Worm (Caenorhabditis elegans): ENCODE measurements around the gene C29E4.9.

C29E4.9 gene

DNA sequence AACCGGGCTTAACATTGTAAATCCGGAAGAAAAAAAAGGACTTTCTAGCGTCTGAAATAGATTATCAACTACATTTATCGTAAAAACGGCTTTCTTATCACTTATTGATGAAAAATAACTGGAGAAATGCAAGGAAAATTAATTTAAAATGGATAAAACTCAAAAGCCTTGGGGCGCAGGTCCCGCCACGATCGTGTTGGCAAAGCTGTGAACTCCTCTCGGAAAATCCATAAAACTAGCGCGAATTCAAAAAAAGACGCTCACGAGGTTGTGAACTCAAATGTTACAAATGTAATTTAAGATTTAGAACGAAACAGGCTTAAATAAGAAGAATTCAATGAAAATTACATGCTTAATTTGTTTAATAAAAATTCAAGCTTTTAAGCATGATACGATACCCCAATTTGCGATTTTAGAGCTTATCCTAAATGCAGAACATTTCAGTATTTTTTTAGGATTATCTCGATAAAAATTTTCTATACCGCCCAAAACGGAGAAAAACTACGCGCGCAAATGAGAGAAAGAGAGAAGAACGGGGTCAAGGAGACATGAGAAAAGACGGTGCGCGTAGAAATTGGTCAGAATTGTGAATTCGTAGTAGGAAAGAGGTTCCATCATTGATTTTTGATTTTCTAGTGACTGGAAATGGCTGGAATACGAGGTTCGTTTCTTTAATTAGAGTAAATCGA is 4.6 kb downstream of the C29E4.9 start, which contains the start of gene C29E4.15 (continued):
- peak in 1 of 3 experiments; percentile 43 for TF ChIP-seq ceh-82 (tag; optimal IDR thresholded peaks at IDR 0.05)
- TF ChIP-seq skn-1 (tag; optimal IDR thresholded peaks at IDR 0.05), result peak; percentile 34
- no peak for TF ChIP-seq alr-1 (tag; optimal IDR thresholded peaks at IDR 0.05; ENCODE audit: borderline replicate concordance)
- TF ChIP-seq ztf-4 (tag; optimal IDR thresholded peaks at IDR 0.05), result no peak
- TF ChIP-seq ceh-63 (GFP tag; optimal IDR thresholded peaks at IDR 0.05), result no peak
- no peak for TF ChIP-seq vab-15 (tag; optimal IDR thresholded peaks at IDR 0.05)

DNA sequence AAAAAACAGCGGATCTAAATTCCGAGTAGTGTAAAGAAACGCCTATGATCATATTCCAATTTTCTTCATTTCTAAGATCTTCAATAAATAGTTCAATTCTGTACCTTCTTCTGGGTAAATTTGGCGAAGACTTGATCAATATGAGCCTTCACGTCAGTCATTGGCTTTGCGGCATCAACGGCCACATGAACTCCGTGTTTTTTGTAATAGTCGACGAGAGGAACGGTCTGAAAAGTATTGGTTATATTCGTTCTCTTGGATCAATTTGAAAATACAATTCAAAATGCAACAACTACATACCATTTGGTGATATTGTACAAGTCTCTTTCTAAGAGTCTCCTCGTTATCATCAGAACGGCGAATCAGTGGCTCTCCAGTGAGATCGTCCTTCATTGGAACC is 6.4 kb downstream of the C29E4.9 start:
- TF ChIP-seq xbp-1 (tag; optimal IDR thresholded peaks at IDR 0.05) (no peak), efl-1 (optimal IDR thresholded peaks at IDR 0.05) (no peak), efl-1 (GFP tag; optimal IDR thresholded peaks at IDR 0.05 in 1 of 2) (peak in 1 of 2 experiments; percentile 58), Y116A8C.19 (tag; optimal IDR thresholded peaks at IDR 0.05; ENCODE audit: borderline replicate concordance) (no peak)

DNA sequence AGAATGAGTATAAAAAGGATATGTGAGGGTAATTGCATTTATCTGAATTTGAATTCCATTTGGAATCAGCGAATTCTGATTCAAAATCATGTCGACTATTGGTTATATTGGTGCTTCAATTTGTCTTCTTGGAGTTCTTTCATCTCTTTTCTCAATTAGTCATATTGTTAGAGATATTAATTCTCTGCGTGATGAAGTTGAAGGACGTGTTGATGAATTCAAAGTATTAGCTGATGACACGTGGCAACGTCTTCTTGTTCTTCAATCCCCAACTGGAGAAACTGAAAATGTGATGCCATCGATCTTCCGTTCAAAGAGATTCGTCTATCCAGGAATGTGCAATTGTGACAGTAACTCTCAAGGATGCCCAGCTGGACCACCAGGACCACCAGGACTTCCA is 8.1 kb downstream of the C29E4.9 start, which contains the start of gene col-90:
TSS of gene col-90 (plus strand) at position 37 of the 400 bp plus-strand sequence.
- TF ChIP-seq ama-1 (optimal IDR thresholded peaks at IDR 0.05) (peak; percentile 70), irx-1 (tag; optimal IDR thresholded peaks at IDR 0.05) (no peak), blmp-1 (tag; optimal IDR thresholded peaks at IDR 0.05) (peak; percentile 6), efl-1 (optimal IDR thresholded peaks at IDR 0.05) (no peak), efl-1 (GFP tag; optimal IDR thresholded peaks at IDR 0.05 in 1 of 2) (no peak)

DNA sequence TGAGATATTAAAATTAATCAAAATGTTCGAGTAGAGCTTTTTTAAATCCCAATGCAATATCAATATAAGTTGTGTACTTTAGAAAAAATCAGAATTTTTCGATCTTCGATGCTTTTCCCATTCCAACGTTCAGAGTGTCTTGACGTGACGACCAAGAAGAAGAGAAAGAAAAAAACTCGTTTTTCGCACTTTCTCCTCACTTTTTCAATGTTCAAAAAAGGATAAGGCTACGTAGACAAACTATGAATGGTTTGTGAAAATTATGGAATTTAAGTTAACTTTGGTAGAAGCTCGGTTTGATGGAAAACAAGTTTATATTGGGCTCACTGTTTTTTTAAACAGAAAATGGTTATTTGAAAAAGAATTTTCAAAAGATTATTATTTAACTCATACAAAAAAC is 9.2 kb downstream of the C29E4.9 start:
- TF ChIP-seq xbp-1 (tag; optimal IDR thresholded peaks at IDR 0.05), result no peak
- no peak for TF ChIP-seq fkh-10 (GFP tag; optimal IDR thresholded peaks at IDR 0.05)
- TF ChIP-seq efl-1 (optimal IDR thresholded peaks at IDR 0.05), result no peak
- peak in 1 of 2 experiments; percentile 56 for TF ChIP-seq efl-1 (GFP tag; optimal IDR thresholded peaks at IDR 0.05 in 1 of 2)
- peak; percentile 54 for TF ChIP-seq blmp-1 (tag; optimal IDR thresholded peaks at IDR 0.05)

DNA sequence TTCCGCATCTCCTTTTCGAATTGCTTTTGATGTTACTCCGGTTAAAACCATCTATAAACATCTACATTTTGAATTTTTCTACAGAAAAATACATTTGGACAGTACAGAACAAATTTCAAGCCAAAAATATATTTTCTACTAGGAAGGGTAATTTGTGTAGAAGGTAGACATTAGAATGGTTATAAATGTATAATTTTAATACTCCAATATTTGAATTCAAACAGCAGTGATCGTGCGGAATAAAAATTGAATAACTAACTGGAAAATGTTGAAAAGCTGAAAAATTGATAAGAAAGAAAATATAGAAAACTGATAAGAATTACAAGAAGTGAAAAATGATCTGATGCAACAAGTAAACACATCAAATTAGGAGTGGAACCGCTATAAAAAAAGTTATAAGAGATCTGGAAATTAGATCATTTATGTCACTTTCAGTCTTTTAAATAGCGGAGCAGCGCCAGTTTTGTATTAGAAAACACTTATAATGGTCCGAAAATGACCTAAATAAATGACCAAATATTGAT is 9.8 kb downstream of the C29E4.9 start, which contains the start of gene gsto-1:
TSS of gene gsto-1 (minus strand) at position 51 of the 524 bp plus-strand sequence.
- TF ChIP-seq C34B4.2 (tag; optimal IDR thresholded peaks at IDR 0.05) (no peak), nhr-12 (tag; optimal IDR thresholded peaks at IDR 0.05) (no peak), tbx-2 (tag; optimal IDR thresholded peaks at IDR 0.05) (no peak), aha-1 (tag; optimal IDR thresholded peaks at IDR 0.05) (no peak), ceh-8 (GFP tag; optimal IDR thresholded peaks at IDR 0.05) (no peak)

DNA sequence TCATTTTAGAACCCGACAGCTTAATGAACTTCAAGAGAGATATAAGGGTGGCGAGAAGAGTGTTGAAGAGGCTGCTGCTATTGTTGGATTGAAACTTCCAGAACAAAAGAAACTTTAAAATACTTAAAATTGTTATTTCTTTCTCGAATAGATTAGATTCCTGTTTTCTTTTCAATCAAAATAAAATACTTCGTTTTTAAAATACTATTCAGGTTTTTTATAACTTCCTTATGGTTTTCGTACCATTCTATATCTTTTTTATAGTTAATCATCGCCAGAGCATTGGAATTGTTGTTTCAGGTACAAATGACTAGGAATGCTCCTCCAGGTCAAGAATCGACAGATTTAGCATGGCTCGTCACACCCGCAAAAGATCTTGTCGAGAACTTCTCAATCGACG is 15.4 kb downstream of the C29E4.9 start, which contains the start of gene kle-2:
TSS of gene kle-2 (plus strand) at position 301 of the 400 bp plus-strand sequence.
- TF ChIP-seq xbp-1 (tag; optimal IDR thresholded peaks at IDR 0.05) (no peak), jun-1 (tag; optimal IDR thresholded peaks at IDR 0.05) (no peak), aly-2 (tag; optimal IDR thresholded peaks at IDR 0.05) (no peak), nhr-77 (tag; optimal IDR thresholded peaks at IDR 0.05) (no peak), ama-1 (optimal IDR thresholded peaks at IDR 0.05) (no peak), ceh-63 (GFP tag; optimal IDR thresholded peaks at IDR 0.05) (no peak), zag-1 (tag; optimal IDR thresholded peaks at IDR 0.05) (no peak), sox-4 (tag; optimal IDR thresholded peaks at IDR 0.05) (no peak), swsn-7 (tag; optimal IDR thresholded peaks at IDR 0.05) (no peak), zip-4 (GFP tag; optimal IDR thresholded peaks at IDR 0.05) (no peak), F16B12.6 (tag; optimal IDR thresholded peaks at IDR 0.05) (no peak), ceh-82 (tag; optimal IDR thresholded peaks at IDR 0.05) (no peak), blmp-1 (tag; optimal IDR thresholded peaks at IDR 0.05) (no peak), ceh-88 (GFP tag; IDR thresholded peaks at IDR 0.05) (no peak), nhr-47 (tag; optimal IDR thresholded peaks at IDR 0.05) (no peak), ces-1 (GFP tag; optimal IDR thresholded peaks at IDR 0.05) (no peak)
